Worm (Caenorhabditis elegans): ENCODE results near the gene F32A11.1.

DNA sequence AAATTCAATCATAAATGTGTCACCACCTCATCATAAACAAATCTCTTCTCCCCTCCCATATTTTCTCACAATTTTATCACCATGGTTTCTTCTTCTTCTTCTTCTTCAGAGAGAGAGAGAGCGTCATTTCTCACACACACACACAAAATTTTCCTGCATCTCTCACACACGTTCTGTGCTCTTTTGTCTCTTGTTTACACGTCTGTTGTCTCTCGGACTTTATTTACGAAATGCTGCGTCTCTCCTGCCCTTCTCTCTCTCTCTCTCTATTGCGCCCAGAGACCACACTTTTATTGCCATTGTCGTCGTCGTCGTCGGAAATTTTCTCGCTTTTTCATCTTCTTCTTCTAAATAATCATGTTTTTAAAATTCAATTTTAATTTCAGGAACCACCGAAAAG is 38.0 kb downstream of the F32A11.1 start, which contains the start of gene lec-1:
- TF ChIP-seq him-1 (tag; optimal IDR thresholded peaks at IDR 0.05) (no peak), W03F9.2 (tag; optimal IDR thresholded peaks at IDR 0.05) (no peak), dao-5 (tag; optimal IDR thresholded peaks at IDR 0.05) (no peak)

Measured in whole organism, L4/young adult.